Worm (Caenorhabditis elegans): ENCODE data around the gene txdc-9.

txdc-9 gene

ce11 chrIII:6446807-6447206 is 14.8 kb downstream of the txdc-9 start, which contains the start of gene let-721:
TSS of gene let-721 (minus strand) at chrIII:6446907.
- TF ChIP-seq ztf-23 (GFP tag; IDR thresholded peaks at IDR 0.05) (no peak), flt-1 (GFP tag; IDR thresholded peaks at IDR 0.05) (no peak), cog-1 (tag; optimal IDR thresholded peaks at IDR 0.05) (no peak), klf-2 (GFP tag; conservative IDR thresholded peaks at IDR 0.05) (no peak), ztf-29 (GFP tag; IDR thresholded peaks at IDR 0.05) (no peak), T22C8.4 (GFP tag; IDR thresholded peaks at IDR 0.05) (no peak), med-1 (GFP tag; optimal IDR thresholded peaks at IDR 0.05; ENCODE audit: insufficient read depth) (no peak), tab-1 (GFP tag; IDR thresholded peaks at IDR 0.05) (no peak), ref-1 (GFP tag; conservative IDR thresholded peaks at IDR 0.05) (no peak)

- TF ChIP-seq T22C8.4 (GFP tag; IDR thresholded peaks at IDR 0.05) (no peak), ztf-23 (GFP tag; IDR thresholded peaks at IDR 0.05) (0 out of 2 replicates have a peak, but pooled peaks have one; percentile 13), ztf-29 (GFP tag; IDR thresholded peaks at IDR 0.05) (no peak)
Observed at ce11 chrIII:6447521-6447920, 15.5 kb downstream of the txdc-9 start.

ce11 chrIII:6449854-6450253 is 17.9 kb downstream of the txdc-9 start:
- TF ChIP-seq ref-1 (GFP tag; conservative IDR thresholded peaks at IDR 0.05) (no peak), tab-1 (GFP tag; IDR thresholded peaks at IDR 0.05) (no peak), ztf-23 (GFP tag; IDR thresholded peaks at IDR 0.05) (no peak), med-1 (GFP tag; optimal IDR thresholded peaks at IDR 0.05; ENCODE audit: insufficient read depth) (no peak), cog-1 (tag; optimal IDR thresholded peaks at IDR 0.05) (no peak), ztf-29 (GFP tag; IDR thresholded peaks at IDR 0.05) (no peak)

ce11 chrIII:6450596-6450995 is 18.6 kb downstream of the txdc-9 start, which contains the start of gene T26A5.6:
TSS of gene T26A5.6 (minus strand) at chrIII:6450696.
- no peak for TF ChIP-seq ztf-23 (GFP tag; IDR thresholded peaks at IDR 0.05)
- no peak for TF ChIP-seq cog-1 (tag; optimal IDR thresholded peaks at IDR 0.05)
- no peak for TF ChIP-seq ztf-29 (GFP tag; IDR thresholded peaks at IDR 0.05)
- no peak for TF ChIP-seq tab-1 (GFP tag; IDR thresholded peaks at IDR 0.05)
- TF ChIP-seq flt-1 (GFP tag; IDR thresholded peaks at IDR 0.05): no peak
- no peak for TF ChIP-seq T22C8.4 (GFP tag; IDR thresholded peaks at IDR 0.05)
- TF ChIP-seq ref-1 (GFP tag; conservative IDR thresholded peaks at IDR 0.05): no peak
- no peak for TF ChIP-seq klf-2 (GFP tag; conservative IDR thresholded peaks at IDR 0.05)
- TF ChIP-seq med-1 (GFP tag; optimal IDR thresholded peaks at IDR 0.05; ENCODE audit: insufficient read depth): no peak

ce11 chrIII:6452278-6452677 is 20.3 kb downstream of the txdc-9 start, which contains the start of gene set-1:
TSS of gene set-1 (minus strand) at chrIII:6452378.
- no peak for TF ChIP-seq ref-1 (GFP tag; conservative IDR thresholded peaks at IDR 0.05)
- no peak for TF ChIP-seq ztf-23 (GFP tag; IDR thresholded peaks at IDR 0.05)
- TF ChIP-seq ztf-29 (GFP tag; IDR thresholded peaks at IDR 0.05): no peak
- no peak for TF ChIP-seq klf-2 (GFP tag; conservative IDR thresholded peaks at IDR 0.05)
- TF ChIP-seq cog-1 (tag; optimal IDR thresholded peaks at IDR 0.05): no peak
- no peak for TF ChIP-seq tab-1 (GFP tag; IDR thresholded peaks at IDR 0.05)
- no peak for TF ChIP-seq T22C8.4 (GFP tag; IDR thresholded peaks at IDR 0.05)
- no peak for TF ChIP-seq flt-1 (GFP tag; IDR thresholded peaks at IDR 0.05)
- TF ChIP-seq med-1 (GFP tag; optimal IDR thresholded peaks at IDR 0.05; ENCODE audit: insufficient read depth): no peak

ce11 chrIII:6452683-6453082 is 20.7 kb downstream of the txdc-9 start:
- TF ChIP-seq cog-1 (tag; optimal IDR thresholded peaks at IDR 0.05): no peak
- no peak for TF ChIP-seq flt-1 (GFP tag; IDR thresholded peaks at IDR 0.05)
- TF ChIP-seq med-1 (GFP tag; optimal IDR thresholded peaks at IDR 0.05; ENCODE audit: insufficient read depth): no peak
- no peak for TF ChIP-seq T22C8.4 (GFP tag; IDR thresholded peaks at IDR 0.05)
- TF ChIP-seq klf-2 (GFP tag; conservative IDR thresholded peaks at IDR 0.05): no peak
- no peak for TF ChIP-seq tab-1 (GFP tag; IDR thresholded peaks at IDR 0.05)
- TF ChIP-seq ref-1 (GFP tag; conservative IDR thresholded peaks at IDR 0.05): no peak
- TF ChIP-seq ztf-29 (GFP tag; IDR thresholded peaks at IDR 0.05): no peak
- no peak for TF ChIP-seq ztf-23 (GFP tag; IDR thresholded peaks at IDR 0.05)

ce11 chrIII:6453665-6454064 is 21.7 kb downstream of the txdc-9 start:
- TF ChIP-seq med-1 (GFP tag; optimal IDR thresholded peaks at IDR 0.05; ENCODE audit: insufficient read depth): peak; percentile 35
- peak; percentile 62; the same call in 1 of the 2 replicates for TF ChIP-seq tab-1 (GFP tag; IDR thresholded peaks at IDR 0.05)
- peak; percentile 74 for TF ChIP-seq cog-1 (tag; optimal IDR thresholded peaks at IDR 0.05)
- 0 out of 2 replicates have a peak, but pooled peaks have one; percentile 34 for TF ChIP-seq ref-1 (GFP tag; conservative IDR thresholded peaks at IDR 0.05)
- peak; percentile 74 for TF ChIP-seq flt-1 (GFP tag; IDR thresholded peaks at IDR 0.05)
- peak; percentile 74 for TF ChIP-seq ztf-29 (GFP tag; IDR thresholded peaks at IDR 0.05)
- TF ChIP-seq T22C8.4 (GFP tag; IDR thresholded peaks at IDR 0.05): 0 out of 2 replicates have a peak, but pooled peaks have one; percentile 36
- no peak for TF ChIP-seq klf-2 (GFP tag; conservative IDR thresholded peaks at IDR 0.05)
- TF ChIP-seq ztf-23 (GFP tag; IDR thresholded peaks at IDR 0.05): peak; percentile 85

ce11 chrIII:6454183-6454582 is 22.2 kb downstream of the txdc-9 start, which contains the start of gene jhdm-1:
TSS of gene jhdm-1 (plus strand) at chrIII:6454483.
- no peak for TF ChIP-seq tab-1 (GFP tag; IDR thresholded peaks at IDR 0.05)
- TF ChIP-seq ref-1 (GFP tag; conservative IDR thresholded peaks at IDR 0.05): no peak
- no peak for TF ChIP-seq ztf-29 (GFP tag; IDR thresholded peaks at IDR 0.05)
- no peak for TF ChIP-seq cog-1 (tag; optimal IDR thresholded peaks at IDR 0.05)
- TF ChIP-seq T22C8.4 (GFP tag; IDR thresholded peaks at IDR 0.05): no peak
- no peak for TF ChIP-seq flt-1 (GFP tag; IDR thresholded peaks at IDR 0.05)
- TF ChIP-seq med-1 (GFP tag; optimal IDR thresholded peaks at IDR 0.05; ENCODE audit: insufficient read depth): no peak
- TF ChIP-seq ztf-23 (GFP tag; IDR thresholded peaks at IDR 0.05): no peak
- no peak for TF ChIP-seq klf-2 (GFP tag; conservative IDR thresholded peaks at IDR 0.05)

- TF ChIP-seq ztf-29 (GFP tag; IDR thresholded peaks at IDR 0.05) (no peak), med-1 (GFP tag; optimal IDR thresholded peaks at IDR 0.05; ENCODE audit: insufficient read depth) (no peak)
Observed at ce11 chrIII:6459820-6460219, 27.8 kb downstream of the txdc-9 start, which contains the start of gene algn-1. TSS of gene algn-1 (plus strand) at chrIII:6460120.

- TF ChIP-seq ztf-23 (GFP tag; IDR thresholded peaks at IDR 0.05): no peak
- TF ChIP-seq tab-1 (GFP tag; IDR thresholded peaks at IDR 0.05): no peak
- TF ChIP-seq T22C8.4 (GFP tag; IDR thresholded peaks at IDR 0.05): no peak
- no peak for TF ChIP-seq cog-1 (tag; optimal IDR thresholded peaks at IDR 0.05)
- no peak for TF ChIP-seq med-1 (GFP tag; optimal IDR thresholded peaks at IDR 0.05; ENCODE audit: insufficient read depth)
- no peak for TF ChIP-seq klf-2 (GFP tag; conservative IDR thresholded peaks at IDR 0.05)
- no peak for TF ChIP-seq flt-1 (GFP tag; IDR thresholded peaks at IDR 0.05)
- TF ChIP-seq ref-1 (GFP tag; conservative IDR thresholded peaks at IDR 0.05): no peak
- TF ChIP-seq ztf-29 (GFP tag; IDR thresholded peaks at IDR 0.05): no peak
Observed at ce11 chrIII:6462610-6463009, 30.6 kb downstream of the txdc-9 start, which contains the start of gene T26A5.8. TSS of gene T26A5.8 (minus strand) at chrIII:6462856.
